Fruit fly (Drosophila melanogaster): ENCODE results near the gene CG43336.

Gene CG43336

dm6 chr3R:15651770-15652410, 14.9 kb downstream of the CG43336 start (continued):
- TF ChIP-seq CG15696 (tag; optimal IDR thresholded peaks at IDR 0.05) (peak; percentile 77), CG8359 (GFP tag; optimal IDR thresholded peaks at IDR 0.05; ENCODE audit: borderline replicate concordance) (peak; percentile 48), CG12659 (GFP tag; optimal IDR thresholded peaks at IDR 0.05) (no peak), luna (GFP tag; optimal IDR thresholded peaks at IDR 0.05) (no peak), CG6254 (GFP tag; optimal IDR thresholded peaks at IDR 0.05) (peak; percentile 72), grn (GFP tag; optimal IDR thresholded peaks at IDR 0.05) (no peak), shn (GFP tag; optimal IDR thresholded peaks at IDR 0.05) (peak; percentile 1), Sry-δ (GFP tag; optimal IDR thresholded peaks at IDR 0.05) (peak; percentile 19), klu (GFP tag; IDR thresholded peaks at IDR 0.05) (no peak), sc (optimal IDR thresholded peaks at IDR 0.05) (no peak), sc (GFP tag; optimal IDR thresholded peaks at IDR 0.05) (peak; percentile 29), CG7745 (tag; optimal IDR thresholded peaks at IDR 0.05) (no peak), CG31388 (GFP tag; optimal IDR thresholded peaks at IDR 0.05) (peak; percentile 1), CG13123 (GFP tag; optimal IDR thresholded peaks at IDR 0.05) (no peak), Xrp1 (GFP tag; IDR thresholded peaks at IDR 0.05) (peak; percentile 83), CG16863 (GFP tag; optimal IDR thresholded peaks at IDR 0.05) (peak; percentile 27), Ptx1 (GFP tag; IDR thresholded peaks at IDR 0.05) (0 out of 2 replicates have a peak, but pooled peaks have one; percentile 29), gt (GFP tag; IDR thresholded peaks at IDR 0.05) (0 out of 2 replicates have a peak, but pooled peaks have one; percentile 25), HLH3B (GFP tag; IDR thresholded peaks at IDR 0.05) (peak; percentile 36; the same call in 1 of the 2 replicates), oc (tag; optimal IDR thresholded peaks at IDR 0.05) (no peak), CG12219 (GFP tag; optimal IDR thresholded peaks at IDR 0.05) (peak; percentile 29), CG8089 (GFP tag; optimal IDR thresholded peaks at IDR 0.05) (no peak), run (tag; optimal IDR thresholded peaks at IDR 0.05) (no peak), Side (GFP tag; optimal IDR thresholded peaks at IDR 0.05) (peak; percentile 10), row (GFP tag; IDR thresholded peaks at IDR 0.05) (peak; percentile 52; the same call in 2 of the 3 replicates), CG2199 (GFP tag; IDR thresholded peaks at IDR 0.05) (peak; percentile 51; the same call in 1 of the 3 replicates), so (GFP tag; IDR thresholded peaks at IDR 0.05) (0 out of 3 replicates have a peak, but pooled peaks have one; percentile 28), tin (GFP tag; optimal IDR thresholded peaks at IDR 0.05) (peak; percentile 39), CG17328 (GFP tag; IDR thresholded peaks at IDR 0.05) (peak; percentile 43; the same call in 1 of the 2 replicates), otp (GFP tag; IDR thresholded peaks at IDR 0.05) (peak; percentile 63; the same call in 1 of the 3 replicates), CoRest (tag; optimal IDR thresholded peaks at IDR 0.05) (peak; percentile 5), CG12071 (GFP tag; optimal IDR thresholded peaks at IDR 0.05) (no peak), CG12391 (tag; optimal IDR thresholded peaks at IDR 0.05) (peak; percentile 23), ranshi (GFP tag; IDR thresholded peaks at IDR 0.05) (peak; percentile 51; the same call in 1 of the 2 replicates), Fer3 (tag; optimal IDR thresholded peaks at IDR 0.05) (no peak), CG8388 (GFP tag; optimal IDR thresholded peaks at IDR 0.05) (peak; percentile 44), ind (GFP tag; optimal IDR thresholded peaks at IDR 0.05) (peak; percentile 32), cad (GFP tag; optimal IDR thresholded peaks at IDR 0.05) (no peak), nerfin-1 (tag; optimal IDR thresholded peaks at IDR 0.05) (peak; percentile 25), CG4424 (GFP tag; optimal IDR thresholded peaks at IDR 0.05) (peak; percentile 62), maf-S (GFP tag; optimal IDR thresholded peaks at IDR 0.05) (no peak), Ada2b (GFP tag; IDR thresholded peaks at IDR 0.05) (no peak), ato (GFP tag; IDR thresholded peaks at IDR 0.05; ENCODE audit: partially characterized antibody) (no peak), CG10274 (GFP tag; optimal IDR thresholded peaks at IDR 0.05) (no peak), CG31441 (GFP tag; IDR thresholded peaks at IDR 0.05) (peak; percentile 65), NC2β (GFP tag; optimal IDR thresholded peaks at IDR 0.05) (peak; percentile 74), Hr39 (optimal IDR thresholded peaks at IDR 0.05) (no peak), CG6272 (GFP tag; IDR thresholded peaks at IDR 0.05) (0 out of 2 replicates have a peak, but pooled peaks have one; percentile 35), Chrac-16 (GFP tag; optimal IDR thresholded peaks at IDR 0.05) (peak; percentile 44), CG11093 (GFP tag; IDR thresholded peaks at IDR 0.05) (peak; percentile 41; the same call in 1 of the 3 replicates), CG10267 (tag; optimal IDR thresholded peaks at IDR 0.05) (peak; percentile 61)
